Worm (Caenorhabditis elegans) whole organism, midembryonic: Measurements from ENCODE around the gene H40L08.9.

ENCODE experiments used
- flt-1 ChIP-seq: fragments of 200-800 bp; sonication (Bioruptor generic); IDR thresholded peaks from 2 replicates; pipeline ENCODE4 v1.3.6; 2022; ENCODE audit warnings: missing genetic modification characterization, missing compliant biosample characterization
- med-1 ChIP-seq: sonication (generic microtip); optimal IDR thresholded peaks from 2 replicates; lab custom pipeline; 2017; ENCODE audit warnings: missing genetic modification characterization, mild to moderate bottlenecking, missing compliant biosample characterization, antibody characterized with exemption, missing genetic modification reagents; ENCODE audit not compliant: insufficient read depth
- ref-1 ChIP-seq: fragments of 200-800 bp; sonication (Bioruptor generic); conservative IDR thresholded peaks from 2 replicates; pipeline ENCODE4 v1.3.6; 2022; ENCODE audit warnings: missing genetic modification reagents, missing genetic modification characterization, missing compliant biosample characterization
- ztf-23 ChIP-seq: fragments of 200-800 bp; sonication (Bioruptor generic); IDR thresholded peaks from 2 replicates; pipeline ENCODE4 v1.3.6; 2022; ENCODE audit warnings: missing genetic modification reagents, missing genetic modification characterization, missing compliant biosample characterization
- ztf-29 ChIP-seq: fragments of 200-800 bp; sonication (Bioruptor generic); IDR thresholded peaks from 2 replicates; pipeline ENCODE4 v1.3.6; 2022; ENCODE audit warnings: missing genetic modification reagents, missing genetic modification characterization, missing compliant biosample characterization

DNA sequence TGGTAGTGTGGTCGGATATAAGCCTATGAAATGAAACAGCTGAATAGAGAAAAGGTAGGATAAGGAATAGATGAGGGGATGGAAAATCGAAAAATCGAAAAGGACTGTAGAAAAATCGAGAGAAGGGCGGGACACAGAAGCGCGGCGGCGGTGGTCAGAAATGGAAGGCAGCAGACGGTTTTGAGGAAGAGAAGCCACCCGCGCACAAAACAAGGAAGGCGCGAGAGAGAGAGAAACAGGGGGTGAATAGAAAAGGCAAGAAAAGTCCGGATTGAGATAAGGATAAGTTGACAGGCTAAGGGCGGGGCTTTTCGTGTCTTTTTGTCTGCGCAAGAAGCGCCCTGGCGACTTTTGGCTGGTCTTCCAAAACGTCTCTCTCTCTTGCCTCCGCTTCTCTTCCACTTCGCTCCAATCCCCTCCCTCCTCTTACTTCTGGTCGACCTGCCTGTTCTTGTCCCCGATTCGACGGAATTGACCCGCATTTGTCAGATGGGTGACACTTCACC, 31.5 kb upstream of the H40L08.9 start, which contains the start of gene mlt-9:
- no peak for TF ChIP-seq ztf-23 (GFP tag; lab: Robert Waterston, UW)
- TF ChIP-seq ztf-29 (GFP tag; lab: Robert Waterston, UW) = no peak
- no peak for TF ChIP-seq med-1 (GFP tag; lab: Kevin White, UChicago)
- TF ChIP-seq ref-1 (GFP tag; lab: Robert Waterston, UW) = no peak
- TF ChIP-seq flt-1 (GFP tag; lab: Robert Waterston, UW) = no peak
